Fruit fly (Drosophila melanogaster): ENCODE results near the gene Ing5.

The Ing5 gene

DNA sequence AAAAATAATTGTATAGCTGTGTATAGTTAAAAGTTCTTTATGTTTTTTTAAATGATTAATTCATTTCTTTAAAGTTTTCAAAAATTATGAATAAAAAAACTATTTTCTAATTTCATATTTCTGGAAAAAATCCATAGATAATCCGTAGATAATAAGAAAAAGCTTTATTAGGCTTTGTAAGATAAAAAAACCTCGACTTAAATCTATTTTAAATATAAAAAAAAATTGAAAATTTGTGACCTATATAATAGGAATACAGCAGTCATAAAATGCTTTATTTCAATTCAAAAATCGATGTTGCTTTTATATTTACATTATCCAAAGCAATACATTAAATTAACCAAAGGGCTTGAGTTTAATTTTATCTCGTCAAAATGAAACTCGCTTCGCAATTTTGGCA is 25.1 kb upstream of the Ing5 start, which contains the start of gene Flad2:
Flad2 (plus strand) TSS at position 301 of the 400 bp plus-strand sequence.
- TF ChIP-seq pad (GFP tag; optimal IDR thresholded peaks at IDR 0.05): no peak
- no peak for TF ChIP-seq Crg-1 (GFP tag; optimal IDR thresholded peaks at IDR 0.05)
- no peak for TF ChIP-seq cnc (optimal IDR thresholded peaks at IDR 0.05)
- no peak for TF ChIP-seq CG5204 (GFP tag; optimal IDR thresholded peaks at IDR 0.05)
- no peak for TF ChIP-seq CG7101 (tag; optimal IDR thresholded peaks at IDR 0.05)
- no peak for TF ChIP-seq Mnt (GFP tag; optimal IDR thresholded peaks at IDR 0.05)
- TF ChIP-seq ovo (GFP tag; optimal IDR thresholded peaks at IDR 0.05): no peak
- TF ChIP-seq Clk (GFP tag; optimal IDR thresholded peaks at IDR 0.05): no peak
- no peak for TF ChIP-seq cic (GFP tag; optimal IDR thresholded peaks at IDR 0.05)
- no peak for TF ChIP-seq CG33017 (tag; optimal IDR thresholded peaks at IDR 0.05)
- TF ChIP-seq kay (GFP tag; ENCODE audit: borderline replicate concordance): no peak
- no peak for TF ChIP-seq CG1620 (GFP tag; optimal IDR thresholded peaks at IDR 0.05)
- no peak for TF ChIP-seq CG14711 (tag; optimal IDR thresholded peaks at IDR 0.05)
- TF ChIP-seq toe (GFP tag; optimal IDR thresholded peaks at IDR 0.05): no peak
- TF ChIP-seq CG7045 (GFP tag; optimal IDR thresholded peaks at IDR 0.05): no peak
- TF ChIP-seq Hr96 (GFP tag; optimal IDR thresholded peaks at IDR 0.05): no peak
- TF ChIP-seq CG12768 (GFP tag; optimal IDR thresholded peaks at IDR 0.05): no peak

DNA sequence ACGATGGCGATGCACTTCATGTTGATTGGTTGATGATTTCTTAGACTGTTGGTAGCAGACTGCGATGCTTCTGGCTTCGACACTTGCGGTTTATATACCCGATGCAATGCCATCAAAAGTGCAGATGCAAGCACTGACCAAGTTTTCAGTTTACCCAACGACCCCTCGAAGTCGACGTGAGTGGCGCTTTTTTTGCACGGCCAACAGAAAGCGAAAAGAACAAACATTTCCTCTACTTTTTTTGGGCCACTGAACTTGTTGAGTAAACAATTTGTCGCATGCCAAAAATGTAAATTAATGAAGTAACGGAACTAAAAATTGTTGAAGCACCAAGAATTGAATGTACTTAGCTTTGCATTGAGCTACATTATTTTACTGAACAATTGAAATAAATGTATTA is 24.5 kb upstream of the Ing5 start, which contains the start of gene Vm34Ca:
Vm34Ca (minus strand) TSS at position 66 of the 400 bp plus-strand sequence.
- TF ChIP-seq bab1 (GFP tag; optimal IDR thresholded peaks at IDR 0.05) (peak; percentile 49), CG11617 (GFP tag; optimal IDR thresholded peaks at IDR 0.05) (no peak), tj (GFP tag; optimal IDR thresholded peaks at IDR 0.05) (peak; percentile 99)

DNA sequence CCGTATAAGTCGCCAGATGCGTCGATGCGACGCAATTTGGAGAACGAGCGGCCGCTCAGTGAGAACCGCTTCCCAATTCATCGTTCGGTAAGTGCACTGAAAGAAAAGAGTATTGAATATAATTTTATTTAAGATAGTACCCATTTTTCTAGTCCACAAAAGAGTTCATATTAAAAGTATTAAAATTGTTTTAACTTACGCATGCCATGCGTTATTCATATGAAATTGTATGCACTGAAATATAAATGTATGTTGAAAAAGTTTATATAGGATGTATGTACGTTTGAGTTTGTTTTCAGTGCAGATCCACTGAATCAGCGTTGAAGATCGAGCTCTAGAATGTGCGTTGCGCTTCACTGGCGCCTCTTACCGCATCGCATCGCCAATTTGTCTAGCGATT is 12.5 kb upstream of the Ing5 start:
- peak; percentile 54 for TF ChIP-seq bab1 (GFP tag; optimal IDR thresholded peaks at IDR 0.05)
- TF ChIP-seq Clk (GFP tag; optimal IDR thresholded peaks at IDR 0.05): no peak
- no peak for TF ChIP-seq tj (GFP tag; optimal IDR thresholded peaks at IDR 0.05)
- peak; percentile 25 for TF ChIP-seq CG7101 (tag; optimal IDR thresholded peaks at IDR 0.05)
- peak; percentile 7 for TF ChIP-seq CG5204 (GFP tag; optimal IDR thresholded peaks at IDR 0.05)
- no peak for TF ChIP-seq CG7045 (GFP tag; optimal IDR thresholded peaks at IDR 0.05)
- peak; percentile 0 for TF ChIP-seq CG33017 (tag; optimal IDR thresholded peaks at IDR 0.05)
- peak; percentile 37 for TF ChIP-seq toe (GFP tag; optimal IDR thresholded peaks at IDR 0.05)

DNA sequence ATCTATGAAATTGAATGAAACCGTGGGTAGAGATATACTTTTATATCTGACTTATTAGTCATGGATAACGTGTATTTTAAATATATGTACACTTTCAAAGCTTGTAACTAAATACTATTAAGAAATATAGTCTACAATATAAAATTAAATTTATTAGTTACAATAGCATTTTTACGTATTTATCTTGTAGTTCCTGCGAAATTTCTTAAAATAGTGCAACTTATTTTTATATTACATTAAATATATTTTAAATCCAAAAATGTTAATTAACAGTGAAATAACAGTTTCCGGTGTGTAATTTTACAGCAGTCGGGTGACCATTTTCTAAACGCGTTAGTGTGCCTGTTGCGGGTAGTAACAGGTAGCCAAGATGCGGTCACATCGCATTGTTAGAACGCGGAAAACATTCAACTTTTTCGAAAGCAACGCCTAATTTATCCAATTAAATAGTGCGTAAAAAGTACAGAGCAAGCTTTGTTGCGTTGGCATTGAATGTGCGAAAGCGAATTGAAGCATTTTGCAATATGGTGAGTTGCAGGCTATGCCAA is 11.6 kb upstream of the Ing5 start, which contains the start of the genes CG10859 and CG7110:
CG10859 (minus strand) TSS at position 51 of the 548 bp plus-strand sequence.
CG7110 (plus strand) TSS at position 378 of the 548 bp plus-strand sequence.
- TF ChIP-seq CG1620 (GFP tag; optimal IDR thresholded peaks at IDR 0.05) (peak; percentile 18), bab1 (GFP tag; optimal IDR thresholded peaks at IDR 0.05) (peak; percentile 97), Hr96 (GFP tag; optimal IDR thresholded peaks at IDR 0.05) (no peak), CG5204 (GFP tag; optimal IDR thresholded peaks at IDR 0.05) (no peak), CG33017 (tag; optimal IDR thresholded peaks at IDR 0.05) (peak; percentile 25), tj (GFP tag; optimal IDR thresholded peaks at IDR 0.05) (no peak), CG11617 (GFP tag; optimal IDR thresholded peaks at IDR 0.05) (peak; percentile 5), CG7101 (tag; optimal IDR thresholded peaks at IDR 0.05) (peak; percentile 72), ovo (GFP tag; optimal IDR thresholded peaks at IDR 0.05) (peak; percentile 11), CG7045 (GFP tag; optimal IDR thresholded peaks at IDR 0.05) (peak; percentile 44), CG12768 (GFP tag; optimal IDR thresholded peaks at IDR 0.05) (no peak), Mnt (GFP tag; optimal IDR thresholded peaks at IDR 0.05) (peak; percentile 41), pad (GFP tag; optimal IDR thresholded peaks at IDR 0.05) (peak; percentile 28), cnc (optimal IDR thresholded peaks at IDR 0.05) (no peak), kay (GFP tag; ENCODE audit: borderline replicate concordance) (no peak), cic (GFP tag; optimal IDR thresholded peaks at IDR 0.05) (no peak), Crg-1 (GFP tag; optimal IDR thresholded peaks at IDR 0.05) (peak; percentile 50), Clk (GFP tag; optimal IDR thresholded peaks at IDR 0.05) (no peak), toe (GFP tag; optimal IDR thresholded peaks at IDR 0.05) (no peak), CG14711 (tag; optimal IDR thresholded peaks at IDR 0.05) (peak; percentile 46)

DNA sequence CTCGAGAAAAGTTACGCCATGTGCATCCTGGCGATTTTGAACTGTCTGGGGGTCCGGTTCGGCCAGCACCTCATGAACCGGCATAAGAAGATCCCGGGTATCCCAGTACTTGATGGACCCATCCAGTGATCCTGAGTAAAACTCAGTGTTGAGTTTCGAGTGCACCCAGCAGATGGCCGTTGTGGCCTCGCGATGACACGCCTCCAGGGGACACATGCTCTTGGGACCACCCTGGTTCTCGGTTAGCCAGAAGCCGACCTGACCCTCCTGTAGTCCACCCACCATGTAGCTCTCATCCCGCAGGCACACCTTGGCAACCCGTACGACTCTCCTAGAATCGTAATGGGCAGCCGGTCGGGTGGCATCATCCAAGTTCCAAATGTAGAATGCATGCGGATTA is 10.3 kb upstream of the Ing5 start:
- no peak for TF ChIP-seq CG14711 (tag; optimal IDR thresholded peaks at IDR 0.05)
- no peak for TF ChIP-seq CG11617 (GFP tag; optimal IDR thresholded peaks at IDR 0.05)
- TF ChIP-seq pad (GFP tag; optimal IDR thresholded peaks at IDR 0.05): no peak
- TF ChIP-seq CG1620 (GFP tag; optimal IDR thresholded peaks at IDR 0.05): no peak
- TF ChIP-seq Crg-1 (GFP tag; optimal IDR thresholded peaks at IDR 0.05): no peak
- no peak for TF ChIP-seq toe (GFP tag; optimal IDR thresholded peaks at IDR 0.05)
- TF ChIP-seq Hr96 (GFP tag; optimal IDR thresholded peaks at IDR 0.05): no peak
- no peak for TF ChIP-seq cic (GFP tag; optimal IDR thresholded peaks at IDR 0.05)
- no peak for TF ChIP-seq Mnt (GFP tag; optimal IDR thresholded peaks at IDR 0.05)
- TF ChIP-seq kay (GFP tag; ENCODE audit: borderline replicate concordance): no peak
- TF ChIP-seq CG33017 (tag; optimal IDR thresholded peaks at IDR 0.05): no peak
- TF ChIP-seq CG5204 (GFP tag; optimal IDR thresholded peaks at IDR 0.05): no peak

DNA sequence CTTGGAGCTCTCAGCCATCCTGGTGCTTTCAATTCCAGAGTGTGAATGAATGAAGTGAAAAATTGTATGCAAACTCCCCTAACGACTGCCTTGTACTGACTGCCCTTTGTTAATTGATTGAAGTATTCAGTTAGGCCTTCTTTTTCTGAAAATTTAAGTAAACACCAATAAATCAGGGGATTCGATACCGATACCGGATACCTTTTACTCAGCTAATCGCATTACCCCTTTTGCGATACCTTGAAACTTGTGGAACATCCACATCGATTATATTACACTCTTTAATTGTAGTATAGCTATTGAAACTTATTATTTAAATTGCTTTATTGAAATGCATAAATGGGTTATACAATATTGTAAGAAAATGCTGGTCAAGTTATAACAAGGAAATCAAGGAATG is 9.0 kb upstream of the Ing5 start, which contains the start of gene CG16957:
CG16957 (minus strand) TSS at position 101 of the 400 bp plus-strand sequence.
- TF ChIP-seq CG5204 (GFP tag; optimal IDR thresholded peaks at IDR 0.05): no peak
- no peak for TF ChIP-seq bab1 (GFP tag; optimal IDR thresholded peaks at IDR 0.05)
- TF ChIP-seq CG7045 (GFP tag; optimal IDR thresholded peaks at IDR 0.05): no peak
- no peak for TF ChIP-seq CG1620 (GFP tag; optimal IDR thresholded peaks at IDR 0.05)
- no peak for TF ChIP-seq cnc (optimal IDR thresholded peaks at IDR 0.05)
- no peak for TF ChIP-seq Crg-1 (GFP tag; optimal IDR thresholded peaks at IDR 0.05)
- no peak for TF ChIP-seq CG33017 (tag; optimal IDR thresholded peaks at IDR 0.05)
- no peak for TF ChIP-seq toe (GFP tag; optimal IDR thresholded peaks at IDR 0.05)
- no peak for TF ChIP-seq kay (GFP tag; ENCODE audit: borderline replicate concordance)
- no peak for TF ChIP-seq Clk (GFP tag; optimal IDR thresholded peaks at IDR 0.05)
- TF ChIP-seq CG7101 (tag; optimal IDR thresholded peaks at IDR 0.05): no peak
- TF ChIP-seq cic (GFP tag; optimal IDR thresholded peaks at IDR 0.05): no peak
- no peak for TF ChIP-seq pad (GFP tag; optimal IDR thresholded peaks at IDR 0.05)
- TF ChIP-seq Hr96 (GFP tag; optimal IDR thresholded peaks at IDR 0.05): no peak
- no peak for TF ChIP-seq CG14711 (tag; optimal IDR thresholded peaks at IDR 0.05)
- no peak for TF ChIP-seq tj (GFP tag; optimal IDR thresholded peaks at IDR 0.05)
- TF ChIP-seq CG12768 (GFP tag; optimal IDR thresholded peaks at IDR 0.05): no peak
- no peak for TF ChIP-seq Mnt (GFP tag; optimal IDR thresholded peaks at IDR 0.05)
- TF ChIP-seq CG11617 (GFP tag; optimal IDR thresholded peaks at IDR 0.05): no peak

All from whole organism, adult.